Worm (Caenorhabditis elegans) whole organism, L3 larva: ENCODE data around the gene srh-33.

Experiments used
- aly-2 ChIP-seq: fragments of 150-350 bp; optimal IDR thresholded peaks from 2 replicates; lab custom pipeline; 2014; ENCODE audit warnings: missing biosample characterization, missing genetic modification characterization
- fkh-10 ChIP-seq: sonication (generic microtip); optimal IDR thresholded peaks from 2 replicates; lab custom pipeline; 2017; ENCODE audit warnings: missing biosample characterization, missing genetic modification reagents, missing genetic modification characterization
- nhr-28 ChIP-seq: fragments of 150-350 bp; optimal IDR thresholded peaks from 2 replicates; lab custom pipeline; 2014; ENCODE audit warnings: missing biosample characterization, missing genetic modification characterization
- nhr-77 ChIP-seq: fragments of 150-350 bp; optimal IDR thresholded peaks from 2 replicates; lab custom pipeline; 2014; ENCODE audit warnings: missing biosample characterization, missing genetic modification characterization
- pqm-1 ChIP-seq: fragments of 150-350 bp; optimal IDR thresholded peaks from 2 replicates; lab custom pipeline; 2017; ENCODE audit warnings: missing biosample characterization, missing genetic modification characterization, inconsistent platforms
- sea-2 ChIP-seq: fragments of 150-350 bp; sonication (generic microtip); optimal IDR thresholded peaks from 4 replicates; lab custom pipeline; 2014; ENCODE audit warnings: missing biosample characterization, missing genetic modification reagents, missing genetic modification characterization
- snpc-4 ChIP-seq: fragments of 150-350 bp; optimal IDR thresholded peaks from 2 replicates; lab custom pipeline; 2014; ENCODE audit warnings: missing biosample characterization, missing genetic modification characterization
- unc-62 ChIP-seq: fragments of 150-350 bp; sonication (generic microtip); optimal IDR thresholded peaks from 4 replicates; lab custom pipeline; 2014; ENCODE audit warnings: missing biosample characterization, missing genetic modification reagents, missing genetic modification characterization
- ztf-11 ChIP-seq: fragments of 150-350 bp; optimal IDR thresholded peaks from 2 replicates; lab custom pipeline; 2014; ENCODE audit warnings: missing biosample characterization, missing genetic modification characterization

ce11 chrV:399721-400120 lies 43.4 kb downstream of the srh-33 start, which contains the start of gene scl-27:
- TF ChIP-seq fkh-10 (GFP tag; lab: Kevin White, UChicago), result no peak
- no peak for TF ChIP-seq aly-2 (tag; lab: Kevin White, UChicago)
- TF ChIP-seq snpc-4, result no peak
- TF ChIP-seq pqm-1 (tag; lab: Kevin White, UChicago), result no peak
- no peak for TF ChIP-seq sea-2 (GFP tag; lab: Kevin White, UChicago)
- TF ChIP-seq ztf-11 (tag; lab: Kevin White, UChicago), result no peak
- TF ChIP-seq unc-62 (GFP tag; lab: Kevin White, UChicago), result no peak
- no peak for TF ChIP-seq nhr-28 (tag; lab: Kevin White, UChicago)
- TF ChIP-seq nhr-77 (tag; lab: Kevin White, UChicago), result no peak
